Fruit fly (Drosophila melanogaster) whole organism, adult: ENCODE results near the gene CG43094.

ENCODE experiments used
- CG11617 ChIP-seq: fragments of 200-800 bp; sonication (Bioruptor generic); optimal IDR thresholded peaks from 2 replicates; lab custom pipeline; 2017; ENCODE audit warnings: mild to moderate bottlenecking, missing biosample characterization, missing genetic modification reagents, missing genetic modification characterization
- CG12768 ChIP-seq: fragments of 200-800 bp; sonication (Bioruptor generic); optimal IDR thresholded peaks from 2 replicates; lab custom pipeline; 2017; ENCODE audit warnings: missing biosample characterization, missing genetic modification characterization, mild to moderate bottlenecking, moderate library complexity, missing genetic modification reagents
- CG14711 ChIP-seq: fragments of 200-800 bp; sonication (Bioruptor generic); optimal IDR thresholded peaks from 2 replicates; lab custom pipeline; 2018; ENCODE audit warnings: missing biosample characterization, mild to moderate bottlenecking, missing genetic modification characterization, moderate library complexity
- CG1620 ChIP-seq: fragments of 200-800 bp; sonication (Bioruptor generic); optimal IDR thresholded peaks from 2 replicates; lab custom pipeline; 2016; ENCODE audit warnings: missing biosample characterization, missing genetic modification characterization
- CG33017 ChIP-seq: fragments of 200-800 bp; sonication (Bioruptor generic); optimal IDR thresholded peaks from 2 replicates; lab custom pipeline; 2018; ENCODE audit warnings: missing biosample characterization, mild to moderate bottlenecking, missing genetic modification characterization, moderate library complexity
- CG5204 ChIP-seq: fragments of 200-800 bp; sonication (Bioruptor generic); optimal IDR thresholded peaks from 2 replicates; lab custom pipeline; 2016; ENCODE audit warnings: missing biosample characterization, missing genetic modification characterization
- CG7045 ChIP-seq: fragments of 200-800 bp; sonication (Bioruptor generic); optimal IDR thresholded peaks from 2 replicates; lab custom pipeline; 2017; ENCODE audit warnings: missing biosample characterization, mild to moderate bottlenecking, missing genetic modification characterization
- CG7101 ChIP-seq: fragments of 200-800 bp; sonication (Bioruptor generic); optimal IDR thresholded peaks from 2 replicates; lab custom pipeline; 2018; ENCODE audit warnings: missing biosample characterization, mild to moderate bottlenecking, missing genetic modification characterization, moderate library complexity
- Clk ChIP-seq: fragments of 200-800 bp; sonication (Bioruptor generic); optimal IDR thresholded peaks from 2 replicates; lab custom pipeline; 2017; ENCODE audit warnings: missing biosample characterization, missing genetic modification characterization
- Crg-1 ChIP-seq: fragments of 200-800 bp; sonication (Bioruptor generic); optimal IDR thresholded peaks from 2 replicates; lab custom pipeline; 2016; ENCODE audit warnings: missing biosample characterization, missing genetic modification characterization
- Hr96 ChIP-seq: fragments of 200-800 bp; sonication (Bioruptor generic); optimal IDR thresholded peaks from 2 replicates; lab custom pipeline; 2016; ENCODE audit warnings: missing biosample characterization, missing genetic modification characterization
- Mnt ChIP-seq: fragments of 200-800 bp; sonication (Bioruptor generic); optimal IDR thresholded peaks from 2 replicates; lab custom pipeline; 2016; ENCODE audit warnings: missing biosample characterization, mild to moderate bottlenecking, missing genetic modification characterization
- bab1 ChIP-seq: fragments of 200-800 bp; sonication (Bioruptor generic); optimal IDR thresholded peaks from 3 replicates; lab custom pipeline; 2019; ENCODE audit warnings: missing biosample characterization, mild to moderate bottlenecking, missing genetic modification characterization, moderate library complexity
- cic ChIP-seq: fragments of 200-800 bp; sonication (Bioruptor generic); optimal IDR thresholded peaks from 2 replicates; lab custom pipeline; 2017; ENCODE audit warnings: missing biosample characterization, mild to moderate bottlenecking, missing genetic modification characterization, moderate library complexity
- cnc ChIP-seq, 2 experiments: fragments of >200 bp; optimal IDR thresholded peaks; 2 replicates each; lab custom pipeline; 2017
- kay ChIP-seq: fragments of 200-800 bp; sonication (Bioruptor generic); peaks from one replicate; lab custom pipeline; 2016; ENCODE audit warnings: missing biosample characterization, missing genetic modification characterization, borderline replicate concordance
- ovo ChIP-seq: fragments of 200-800 bp; sonication (Bioruptor generic); optimal IDR thresholded peaks from 2 replicates; lab custom pipeline; 2016; ENCODE audit warnings: missing biosample characterization, missing genetic modification characterization
- pad ChIP-seq: fragments of 200-800 bp; sonication (Bioruptor generic); optimal IDR thresholded peaks from 3 replicates; lab custom pipeline; 2017; ENCODE audit warnings: missing biosample characterization, missing genetic modification characterization, mild to moderate bottlenecking, moderate library complexity, missing genetic modification reagents
- tj ChIP-seq: fragments of 200-800 bp; sonication (Bioruptor generic); optimal IDR thresholded peaks from 3 replicates; lab custom pipeline; 2017; ENCODE audit warnings: missing biosample characterization, mild to moderate bottlenecking, missing genetic modification characterization, moderate library complexity
- toe ChIP-seq: fragments of 200-800 bp; sonication (Bioruptor generic); optimal IDR thresholded peaks from 2 replicates; lab custom pipeline; 2016; ENCODE audit warnings: missing biosample characterization, missing genetic modification characterization

CG43094 gene

DNA sequence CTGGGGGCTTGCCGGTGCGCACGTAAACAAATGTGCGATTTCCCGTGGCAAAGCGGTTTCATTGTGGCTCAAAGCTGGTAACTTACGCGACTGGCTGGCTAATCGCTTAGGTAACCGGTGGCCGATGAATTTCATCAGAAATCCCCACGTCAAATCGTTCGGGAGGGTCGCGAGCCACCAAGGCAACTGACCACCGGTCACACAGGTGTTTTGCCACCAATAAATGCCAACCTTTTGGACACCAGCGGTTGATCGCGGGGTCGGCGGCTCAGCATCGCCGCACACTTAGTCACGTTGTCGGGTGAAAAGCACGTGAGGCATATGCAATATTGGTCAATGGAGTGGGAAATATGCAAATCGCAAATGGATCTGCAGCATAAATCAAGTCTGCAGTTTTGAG lies 5.7 kb upstream of the CG43094 start:
- TF ChIP-seq CG5204 (GFP tag; lab: Kevin White, UChicago) (no peak), tj (no peak), CG33017 (tag; lab: Kevin White, UChicago) (no peak), bab1 (GFP tag; lab: Kevin White, UChicago) (no peak), toe (GFP tag; lab: Kevin White, UChicago) (no peak), CG12768 (GFP tag; lab: Kevin White, UChicago) (no peak), cic (no peak), CG7045 (GFP tag; lab: Kevin White, UChicago) (no peak), Mnt (GFP tag; lab: Kevin White, UChicago) (no peak), Hr96 (GFP tag; lab: Kevin White, UChicago) (no peak), CG14711 (tag; lab: Kevin White, UChicago) (no peak), CG1620 (GFP tag; lab: Kevin White, UChicago) (no peak), pad (GFP tag; lab: Kevin White, UChicago) (no peak), ovo (GFP tag; lab: Kevin White, UChicago) (no peak), kay (no peak), Crg-1 (GFP tag; lab: Kevin White, UChicago) (no peak)

DNA sequence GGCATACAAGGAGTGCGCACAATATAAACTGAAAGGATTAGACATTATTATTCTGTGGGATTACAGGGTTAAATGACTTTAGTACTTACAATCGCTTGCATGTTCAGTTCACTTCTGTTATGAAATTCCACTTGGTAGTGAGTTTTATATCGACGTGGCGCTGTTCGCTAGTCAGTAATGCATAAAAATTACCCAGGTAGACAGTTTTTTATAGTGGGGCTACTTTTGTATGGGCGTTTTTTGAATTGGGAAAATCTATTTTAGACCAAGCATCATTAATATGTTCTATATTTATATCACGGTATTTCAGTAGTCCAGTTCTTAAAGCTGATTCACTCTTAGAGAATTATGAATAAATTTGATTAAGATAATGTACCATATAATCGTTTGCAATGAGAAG lies 883 bp upstream of the CG43094 start, which contains the start of gene CG43095:
Gene CG43095, minus strand, starts transcription at position 101 of the 400 bp plus-strand sequence.
- TF ChIP-seq Crg-1 (GFP tag; lab: Kevin White, UChicago) (no peak), CG33017 (tag; lab: Kevin White, UChicago) (no peak), CG7101 (tag; lab: Kevin White, UChicago) (no peak), bab1 (GFP tag; lab: Kevin White, UChicago) (no peak), Mnt (GFP tag; lab: Kevin White, UChicago) (no peak), pad (GFP tag; lab: Kevin White, UChicago) (no peak), tj (no peak), cic (no peak), ovo (GFP tag; lab: Kevin White, UChicago) (no peak), CG12768 (GFP tag; lab: Kevin White, UChicago) (no peak), Clk (GFP tag; lab: Kevin White, UChicago) (no peak)

- TF ChIP-seq Crg-1 (GFP tag; lab: Kevin White, UChicago) (no peak), Mnt (GFP tag; lab: Kevin White, UChicago) (no peak), CG1620 (GFP tag; lab: Kevin White, UChicago) (no peak), kay (no peak), toe (GFP tag; lab: Kevin White, UChicago) (no peak), tj (no peak), CG5204 (GFP tag; lab: Kevin White, UChicago) (no peak), Clk (GFP tag; lab: Kevin White, UChicago) (no peak)
Measured at dm6 chr3R:22770207-22770606, 580 bp downstream of the CG43094 start, which contains the start of gene CG43093. Gene CG43093 (minus strand): TSS chr3R:22770307.

dm6 chr3R:22769567-22769966 lies 1.2 kb downstream of the CG43094 start, which contains the start of gene CG43092:
Gene CG43092 (minus strand): TSS chr3R:22769667.
- TF ChIP-seq toe (GFP tag; lab: Kevin White, UChicago) (no peak), CG33017 (tag; lab: Kevin White, UChicago) (no peak), cic (no peak), CG7045 (GFP tag; lab: Kevin White, UChicago) (no peak), Mnt (GFP tag; lab: Kevin White, UChicago) (no peak), CG11617 (no peak), CG7101 (tag; lab: Kevin White, UChicago) (no peak), Crg-1 (GFP tag; lab: Kevin White, UChicago) (no peak), cnc (optimal IDR thresholded peaks at IDR 0.05; lab: Kevin White, UChicago) (no peak), kay (no peak), CG12768 (GFP tag; lab: Kevin White, UChicago) (no peak), Clk (GFP tag; lab: Kevin White, UChicago) (no peak), tj (no peak)

- TF ChIP-seq CG33017 (tag; lab: Kevin White, UChicago) (no peak), CG1620 (GFP tag; lab: Kevin White, UChicago) (no peak), cic (no peak), kay (peak; percentile 83), ovo (GFP tag; lab: Kevin White, UChicago) (no peak)
Measured at dm6 chr3R:22768633-22769032, 2.2 kb downstream of the CG43094 start, which contains the start of gene CG43091. Gene CG43091 (minus strand): TSS chr3R:22768733.

dm6 chr3R:22767599-22767998 lies 3.2 kb downstream of the CG43094 start, which contains the start of gene CG13841:
Gene CG13841 (minus strand): TSS chr3R:22767699.
- TF ChIP-seq kay (peak; percentile 7), CG1620 (GFP tag; lab: Kevin White, UChicago) (no peak), CG5204 (GFP tag; lab: Kevin White, UChicago) (no peak), CG7101 (tag; lab: Kevin White, UChicago) (no peak), Mnt (GFP tag; lab: Kevin White, UChicago) (no peak)

DNA sequence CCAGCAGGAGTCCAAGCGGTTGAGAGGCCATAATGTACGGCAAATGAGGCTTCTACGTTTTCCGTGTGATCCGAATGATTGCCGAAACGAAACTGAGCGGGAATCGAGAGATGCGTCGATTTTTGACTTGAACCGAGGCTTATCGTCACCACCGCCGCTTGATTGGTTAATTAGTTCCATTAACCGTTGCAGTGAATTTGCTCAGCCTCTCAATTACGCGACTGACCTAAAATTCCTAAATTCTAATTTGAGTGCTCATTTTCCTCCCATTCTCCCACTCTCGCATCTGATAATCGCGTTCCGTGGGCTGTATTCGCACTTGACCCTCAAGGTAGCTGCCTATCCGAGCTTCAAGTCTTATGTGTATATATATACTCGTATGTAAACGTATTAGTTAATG lies 4.7 kb downstream of the CG43094 start, which contains the start of gene Nepl15:
Gene Nepl15, minus strand, starts transcription at position 101 of the 400 bp plus-strand sequence.
- no peak for TF ChIP-seq Crg-1 (GFP tag; lab: Kevin White, UChicago)
- no peak for TF ChIP-seq cnc (optimal IDR thresholded peaks at IDR 0.05; lab: Kevin White, UChicago)
- no peak for TF ChIP-seq CG14711 (tag; lab: Kevin White, UChicago)
- TF ChIP-seq CG7101 (tag; lab: Kevin White, UChicago), result no peak
- no peak for TF ChIP-seq pad (GFP tag; lab: Kevin White, UChicago)
- TF ChIP-seq tj, result no peak
- no peak for TF ChIP-seq toe (GFP tag; lab: Kevin White, UChicago)
- no peak for TF ChIP-seq ovo (GFP tag; lab: Kevin White, UChicago)
- TF ChIP-seq kay, result no peak
- TF ChIP-seq Clk (GFP tag; lab: Kevin White, UChicago), result no peak
- TF ChIP-seq cic, result no peak
- no peak for TF ChIP-seq CG11617
- no peak for TF ChIP-seq bab1 (GFP tag; lab: Kevin White, UChicago)
- TF ChIP-seq CG33017 (tag; lab: Kevin White, UChicago), result no peak
- TF ChIP-seq Hr96 (GFP tag; lab: Kevin White, UChicago), result no peak
- no peak for TF ChIP-seq CG5204 (GFP tag; lab: Kevin White, UChicago)
- TF ChIP-seq Mnt (GFP tag; lab: Kevin White, UChicago), result no peak
- no peak for TF ChIP-seq CG7045 (GFP tag; lab: Kevin White, UChicago)
